Worm (Caenorhabditis elegans) whole organism, dauer: Measurements from ENCODE around the gene clec-202.

ENCODE experiments used
- unc-62 ChIP-seq: sonication (generic microtip); optimal IDR thresholded peaks from 2 replicates; lab custom pipeline; 2017; ENCODE audit warnings: missing biosample characterization, missing genetic modification reagents, missing genetic modification characterization

The clec-202 gene

ce11 chrIV:17351586-17351985, 9.7 kb upstream of the clec-202 start, which contains the start of gene clec-199:
Gene clec-199, plus strand, starts transcription at chrIV:17351886.
- TF ChIP-seq unc-62 (GFP tag; lab: Kevin White, UChicago) = no peak

DNA sequence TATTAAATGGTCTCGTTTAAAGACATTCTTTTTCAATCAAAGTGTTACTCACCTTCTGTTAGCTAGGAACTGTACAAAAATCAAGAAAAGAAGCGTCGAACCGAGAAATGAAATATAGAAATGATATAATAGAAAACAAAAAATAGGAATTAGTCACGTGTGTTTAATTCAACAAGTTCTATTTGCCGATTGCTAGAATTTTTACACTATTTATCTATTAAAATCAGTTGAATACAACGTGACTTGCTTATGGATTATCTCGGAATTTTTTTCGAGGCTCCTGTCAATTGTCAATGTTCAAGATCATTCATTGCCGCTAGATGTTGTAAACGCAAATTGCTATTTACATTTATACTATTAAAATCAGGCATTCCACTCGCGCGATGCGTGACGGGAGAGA, 6.1 kb downstream of the clec-202 start, which contains the start of gene zipt-17:
zipt-17 (minus strand) TSS at position 101 of the 400 bp plus-strand sequence.
- no peak for TF ChIP-seq unc-62 (GFP tag; lab: Kevin White, UChicago)

ce11 chrIV:17368292-17368691, 7.0 kb downstream of the clec-202 start, which contains the start of gene trh-1:
Gene trh-1, plus strand, starts transcription at chrIV:17368592.
- TF ChIP-seq unc-62 (GFP tag; lab: Kevin White, UChicago) = no peak

DNA sequence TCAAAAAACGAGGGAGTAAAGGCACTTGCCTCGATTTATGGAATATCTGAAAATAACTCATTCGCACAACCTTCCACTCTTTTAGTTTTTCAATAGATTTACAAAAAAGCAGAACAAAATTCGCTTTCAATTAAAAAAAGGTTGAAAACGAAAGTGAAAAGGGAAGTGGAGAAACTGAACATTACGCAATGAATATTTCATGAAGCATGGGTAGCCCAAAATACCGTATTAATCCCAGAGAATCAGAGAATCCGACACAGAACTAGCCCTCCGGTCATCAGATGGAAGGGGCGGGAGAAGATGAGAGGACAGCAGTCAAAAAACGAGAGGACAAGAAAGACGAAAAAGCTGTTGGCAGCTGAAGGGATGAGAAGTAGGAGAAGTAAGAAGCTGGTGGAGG, 10.2 kb downstream of the clec-202 start, which contains the start of gene C30H6.5:
C30H6.5 (plus strand) TSS at position 301 of the 400 bp plus-strand sequence.
- TF ChIP-seq unc-62 (GFP tag; lab: Kevin White, UChicago) = no peak

DNA sequence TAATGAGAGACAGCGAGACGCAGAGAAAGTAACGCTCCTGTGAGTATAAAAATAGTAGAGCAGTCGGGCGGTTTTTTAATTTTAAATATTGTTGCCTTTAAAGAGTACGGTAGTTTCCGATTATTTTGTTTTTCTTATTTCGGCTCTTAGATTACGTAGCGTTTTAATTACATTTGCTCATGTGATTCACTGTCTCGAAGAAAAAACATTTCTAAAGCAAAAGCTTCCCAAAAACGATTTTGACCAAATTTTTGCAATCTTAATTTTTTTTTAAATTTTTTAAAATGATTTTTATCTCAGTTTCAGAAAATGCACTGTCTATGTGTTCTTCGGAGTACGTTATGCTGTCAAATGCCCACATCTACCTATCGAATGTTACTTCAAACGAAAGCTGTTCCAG, 14.9 kb downstream of the clec-202 start, which contains the start of gene haf-1:
haf-1 (plus strand) TSS at position 301 of the 400 bp plus-strand sequence.
- TF ChIP-seq unc-62 (GFP tag; lab: Kevin White, UChicago) = no peak

ce11 chrIV:17380061-17380680, 18.9 kb downstream of the clec-202 start, which contains the start of the genes C30H6.9 and dlat-2:
Gene C30H6.9, minus strand, starts transcription at chrIV:17380170.
Gene dlat-2, plus strand, starts transcription at chrIV:17380626.
- TF ChIP-seq unc-62 (GFP tag; lab: Kevin White, UChicago) = no peak

DNA sequence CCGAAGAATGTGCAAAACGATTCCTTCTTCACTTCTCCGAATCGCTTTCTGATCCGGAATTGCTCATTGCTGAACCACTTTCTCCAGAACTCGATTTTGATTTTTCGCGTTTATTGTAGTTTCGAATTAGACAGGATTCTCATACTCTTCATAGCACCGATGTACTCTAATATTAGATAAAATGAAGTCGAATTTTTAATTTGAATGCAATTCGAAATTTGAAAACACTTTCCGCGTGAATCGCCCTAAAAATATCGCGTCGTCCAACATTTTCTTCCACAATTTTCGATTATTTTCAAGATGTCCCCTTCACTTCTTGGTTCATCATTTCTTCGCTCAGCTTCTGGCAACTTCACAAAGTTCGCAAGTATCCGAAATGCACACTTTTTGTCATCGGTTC, 20.8 kb downstream of the clec-202 start, which contains the start of gene C30H6.8:
C30H6.8 (plus strand) TSS at position 301 of the 400 bp plus-strand sequence.
- no peak for TF ChIP-seq unc-62 (GFP tag; lab: Kevin White, UChicago)

DNA sequence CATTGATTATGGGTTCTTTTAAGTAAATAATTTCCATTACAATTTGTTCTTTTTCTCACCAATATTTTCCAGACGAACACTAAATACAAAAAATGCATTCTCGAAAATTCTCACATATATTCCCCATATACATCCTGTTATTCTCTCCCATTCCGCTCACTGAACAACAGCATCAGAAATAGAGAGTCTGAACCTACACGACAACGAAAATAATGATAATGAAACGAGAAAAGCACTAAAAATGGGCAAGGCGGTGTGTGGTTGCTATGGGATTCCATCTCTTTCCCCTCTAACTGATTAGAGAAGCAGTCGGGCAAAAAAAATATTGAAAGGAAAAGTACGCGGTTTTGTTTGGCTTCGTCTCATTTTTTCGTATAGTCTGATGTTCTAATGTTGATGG, 21.8 kb downstream of the clec-202 start, which contains the start of gene C30H6.12:
C30H6.12 (plus strand) TSS at position 301 of the 400 bp plus-strand sequence.
- no peak for TF ChIP-seq unc-62 (GFP tag; lab: Kevin White, UChicago)

DNA sequence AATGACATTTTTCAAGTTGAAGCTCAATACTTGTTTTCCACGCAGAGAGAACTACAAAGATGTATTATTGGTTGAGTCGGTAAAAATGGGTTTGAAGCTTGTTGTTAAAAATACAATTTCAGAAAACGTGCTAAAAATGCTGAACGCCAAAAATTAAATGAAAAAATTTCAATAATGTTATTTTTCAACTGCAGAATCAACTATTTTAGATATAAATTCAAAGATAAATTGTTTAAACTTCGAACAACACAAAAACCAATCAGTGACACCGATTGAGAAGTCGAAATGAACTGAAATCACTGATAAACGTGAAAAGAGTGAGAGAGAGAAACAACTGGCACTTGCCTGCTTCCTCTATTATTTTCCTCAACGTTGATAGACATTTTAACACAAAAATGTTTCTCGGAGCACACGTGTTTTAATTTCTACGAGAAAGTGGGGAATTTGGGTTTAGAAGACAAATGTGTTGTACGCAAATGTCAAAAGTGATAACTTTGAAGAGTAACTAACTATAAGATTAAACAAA, 26.3 kb downstream of the clec-202 start, which contains the start of gene T02D1.8:
T02D1.8 (minus strand) TSS at position 51 of the 526 bp plus-strand sequence.
- TF ChIP-seq unc-62 (GFP tag; lab: Kevin White, UChicago) = no peak

DNA sequence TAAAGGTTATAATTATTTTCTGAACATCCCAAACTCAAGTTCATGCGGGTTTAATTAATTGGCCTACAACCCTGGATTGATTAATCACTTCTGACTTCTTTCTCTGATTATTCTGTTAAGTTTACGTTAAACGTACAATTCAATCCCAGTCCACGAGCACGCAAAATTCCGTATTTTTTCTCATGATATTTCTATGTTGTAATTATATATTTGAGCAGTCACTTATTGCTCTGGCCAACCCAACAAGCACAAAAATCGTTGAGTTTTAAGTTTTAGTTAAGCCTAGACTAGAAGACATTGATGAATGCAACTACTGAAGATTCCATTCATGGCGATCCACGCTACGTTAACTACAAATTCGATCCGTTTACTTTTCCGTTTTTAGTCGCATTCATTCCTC, 34.7 kb downstream of the clec-202 start, which contains the start of gene sru-15:
sru-15 (plus strand) TSS at position 301 of the 400 bp plus-strand sequence.
- TF ChIP-seq unc-62 (GFP tag; lab: Kevin White, UChicago) = no peak

- TF ChIP-seq unc-62 (GFP tag; lab: Kevin White, UChicago) = no peak
Observed at ce11 chrIV:17399455-17399854, 38.2 kb downstream of the clec-202 start, which contains the start of gene T02D1.4. Gene T02D1.4, plus strand, starts transcription at chrIV:17399755.

- no peak for TF ChIP-seq unc-62 (GFP tag; lab: Kevin White, UChicago)
Observed at ce11 chrIV:17405530-17405929, 44.3 kb downstream of the clec-202 start, which contains the start of gene pmp-4. Gene pmp-4, minus strand, starts transcription at chrIV:17405630.

- no peak for TF ChIP-seq unc-62 (GFP tag; lab: Kevin White, UChicago)
Observed at ce11 chrIV:17406119-17406518, 44.9 kb downstream of the clec-202 start.

DNA sequence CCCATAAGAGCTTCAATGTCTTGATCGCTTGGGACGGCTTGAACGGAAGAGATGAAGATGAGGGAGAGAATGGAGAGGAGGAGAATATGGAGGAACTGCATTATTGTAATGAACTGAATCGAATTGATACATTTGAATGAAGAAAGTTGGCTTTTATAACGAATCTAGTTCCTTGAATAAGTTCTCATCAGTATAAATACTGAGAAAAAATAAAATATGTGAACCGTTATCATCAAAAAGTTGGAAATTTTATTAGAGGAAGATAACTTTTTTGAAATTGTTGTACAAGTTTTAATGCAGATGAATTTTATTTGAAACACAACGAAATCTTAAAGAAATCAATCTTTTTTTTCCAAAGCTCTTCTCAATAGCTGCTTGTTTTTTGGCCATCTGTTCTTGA, 45.8 kb downstream of the clec-202 start, which contains the start of gene T02D1.7:
T02D1.7 (minus strand) TSS at position 101 of the 400 bp plus-strand sequence.
- no peak for TF ChIP-seq unc-62 (GFP tag; lab: Kevin White, UChicago)

DNA sequence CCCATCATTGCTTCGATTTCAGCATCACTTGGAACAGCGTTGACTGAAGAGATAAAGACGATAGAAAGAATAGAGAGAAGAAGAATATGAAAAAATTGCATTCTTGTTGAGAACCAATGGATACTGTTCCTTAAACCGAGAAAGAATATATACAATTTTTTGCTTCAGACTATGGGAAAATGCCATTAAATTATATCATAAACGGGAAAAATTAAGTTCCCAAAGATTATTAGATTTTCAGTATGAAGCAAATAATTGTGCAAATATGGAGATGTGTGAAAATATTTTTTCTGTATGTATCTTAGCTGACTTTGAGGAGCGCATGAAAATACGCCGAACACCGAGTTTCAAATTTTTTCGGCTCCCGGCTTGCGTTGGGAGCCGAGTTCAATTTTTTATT, 46.2 kb downstream of the clec-202 start, which contains the start of gene T02D1.9:
T02D1.9 (minus strand) TSS at position 101 of the 400 bp plus-strand sequence.
- TF ChIP-seq unc-62 (GFP tag; lab: Kevin White, UChicago) = no peak

ce11 chrIV:17413343-17413742, 52.1 kb downstream of the clec-202 start:
- no peak for TF ChIP-seq unc-62 (GFP tag; lab: Kevin White, UChicago)
